Worm (Caenorhabditis elegans) whole organism, L2 larva: ENCODE measurements around the gene cdc-25.3.

Experiments used
- mdl-1 ChIP-seq, 2 experiments: fragments of 150-350 bp in 1 of 2; sonication (generic microtip) in 1 of 2; optimal IDR thresholded peaks; 2 replicates each; lab custom pipeline; 2017; ENCODE audit warnings: missing biosample characterization in 2 of 2, missing genetic modification characterization in 2 of 2
- zag-1 ChIP-seq: fragments of 150-350 bp; optimal IDR thresholded peaks from 2 replicates; lab custom pipeline; 2014; ENCODE audit warnings: missing biosample characterization, missing genetic modification characterization

ce11 chrIII:8911598-8912194 lies 6.0 kb downstream of the cdc-25.3 start, which contains the start of gene tpk-1:
- no peak for TF ChIP-seq mdl-1 (tag; optimal IDR thresholded peaks at IDR 0.05; lab: Kevin White, UChicago)
- TF ChIP-seq zag-1 (tag; lab: Kevin White, UChicago), result no peak
